Worm (Caenorhabditis elegans) whole organism, early embryonic: ENCODE measurements around the gene hrg-4.
A peak's percentile ranks its signal among the peaks of the same experiment; 100 is the strongest.

Experiments
- B0310.2 ChIP-seq: sonication (generic microtip); optimal IDR thresholded peaks from 2 replicates; lab custom pipeline; 2016; ENCODE audit warnings: mild to moderate bottlenecking, missing genetic modification characterization, missing compliant biosample characterization
- F13C5.2 ChIP-seq: sonication (generic microtip); optimal IDR thresholded peaks from 2 replicates; lab custom pipeline; 2017; ENCODE audit warnings: mild to moderate bottlenecking, missing genetic modification characterization, inconsistent platforms, missing compliant biosample characterization
- aly-1 ChIP-seq: sonication (generic microtip); optimal IDR thresholded peaks from 2 replicates; lab custom pipeline; 2016; ENCODE audit warnings: missing genetic modification characterization, missing compliant biosample characterization
- ama-1 ChIP-seq: fragments of 150-350 bp; optimal IDR thresholded peaks from 2 replicates; lab custom pipeline; 2014
- ceh-13 ChIP-seq: fragments of 200-800 bp; sonication (Bioruptor generic); optimal IDR thresholded peaks from 2 replicates; lab custom pipeline; 2018; ENCODE audit warnings: mild to moderate bottlenecking, missing genetic modification characterization, missing compliant biosample characterization
- ceh-36 ChIP-seq: sonication (generic microtip); optimal IDR thresholded peaks from 2 replicates; lab custom pipeline; 2016; ENCODE audit warnings: missing genetic modification characterization, inconsistent platforms, missing compliant biosample characterization
- ets-7 ChIP-seq: sonication (generic microtip); optimal IDR thresholded peaks from 2 replicates; lab custom pipeline; 2016; ENCODE audit warnings: missing genotype, missing genetic modification characterization, missing compliant biosample characterization
- flt-1 ChIP-seq: fragments of 200-800 bp; sonication (Bioruptor generic); IDR thresholded peaks from 2 replicates; pipeline ENCODE4 v1.3.6; 2022; ENCODE audit warnings: missing genetic modification characterization, missing compliant biosample characterization
- hmbx-1 ChIP-seq: sonication (generic microtip); optimal IDR thresholded peaks from 2 replicates; lab custom pipeline; 2016; ENCODE audit warnings: mild to moderate bottlenecking, missing genetic modification characterization, missing compliant biosample characterization
- hmg-4 ChIP-seq: fragments of 200-800 bp; sonication (Bioruptor generic); optimal IDR thresholded peaks from 2 replicates; lab custom pipeline; 2018; ENCODE audit warnings: mild to moderate bottlenecking, missing genetic modification characterization, missing compliant biosample characterization
- hnd-1 ChIP-seq: sonication (generic microtip); optimal IDR thresholded peaks from 2 replicates; lab custom pipeline; 2016; ENCODE audit warnings: missing genetic modification characterization, missing compliant biosample characterization
- pes-1 ChIP-seq: fragments of 200-800 bp; sonication (Bioruptor generic); IDR thresholded peaks from 2 replicates; pipeline ENCODE4 v1.3.6; 2022; ENCODE audit warnings: missing genetic modification reagents, missing genetic modification characterization, missing compliant biosample characterization
- scrt-1 ChIP-seq: fragments of 200-800 bp; sonication (Bioruptor generic); IDR thresholded peaks from 2 replicates; pipeline ENCODE4 v1.3.6; 2022; ENCODE audit warnings: missing genetic modification characterization, missing compliant biosample characterization
- sea-1 ChIP-seq: fragments of 200-800 bp; sonication (Bioruptor generic); conservative IDR thresholded peaks from 2 replicates; pipeline ENCODE4 v1.3.6; 2022; ENCODE audit warnings: missing genetic modification characterization, missing compliant biosample characterization
- tbx-11 ChIP-seq: fragments of 200-800 bp; sonication (Bioruptor generic); IDR thresholded peaks from 2 replicates; pipeline ENCODE4 v1.3.6; 2022; ENCODE audit warnings: missing genetic modification characterization, missing compliant biosample characterization
- tbx-37 ChIP-seq: fragments of 200-800 bp; sonication (Bioruptor generic); conservative IDR thresholded peaks from 2 replicates; pipeline ENCODE4 v1.3.6; 2022; ENCODE audit warnings: missing genetic modification reagents, missing genetic modification characterization, missing compliant biosample characterization
- tra-4 ChIP-seq: sonication (generic microtip); optimal IDR thresholded peaks from 2 replicates; lab custom pipeline; 2017; ENCODE audit warnings: missing genetic modification characterization, missing compliant biosample characterization

hrg-4 gene

ce11 chrIV:11022303-11022702 is 8.5 kb downstream of the hrg-4 start, which contains the start of gene alh-3:
TSS of gene alh-3 (plus strand) at chrIV:11022603.
- TF ChIP-seq scrt-1 (GFP tag; lab: Robert Waterston, UW), result no peak

ce11 chrIV:11021512-11022268 is 9.1 kb downstream of the hrg-4 start, which contains the start of gene mogs-1:
TSS of gene mogs-1 (minus strand) at chrIV:11021928.
- no peak for TF ChIP-seq ceh-13 (GFP tag; lab: Kevin White, UChicago)
- TF ChIP-seq B0310.2, result no peak
- no peak for TF ChIP-seq hmbx-1
- no peak for TF ChIP-seq tbx-11 (GFP tag; lab: Robert Waterston, UW)
- no peak for TF ChIP-seq ceh-36 (tag; lab: Kevin White, UChicago)
- no peak for TF ChIP-seq flt-1 (GFP tag; lab: Robert Waterston, UW)
- TF ChIP-seq sea-1 (GFP tag; lab: Robert Waterston, UW), result no peak
- no peak for TF ChIP-seq ets-7 (tag; lab: Kevin White, UChicago)
- no peak for TF ChIP-seq pes-1 (GFP tag; lab: Robert Waterston, UW)
- no peak for TF ChIP-seq hmg-4
- TF ChIP-seq tra-4 (tag; lab: Kevin White, UChicago), result no peak
- no peak for TF ChIP-seq ama-1 (lab: Kevin White, UChicago)
- TF ChIP-seq scrt-1 (GFP tag; lab: Robert Waterston, UW), result no peak
- no peak for TF ChIP-seq F13C5.2 (tag; lab: Kevin White, UChicago)
- no peak for TF ChIP-seq aly-1

- peak; percentile 12 for TF ChIP-seq F13C5.2 (tag; lab: Kevin White, UChicago)
- TF ChIP-seq hmbx-1, result no peak
These were observed 10.7 kb downstream of the hrg-4 start, which contains the start of gene F13H10.8 for ce11 chrIV:11019962-11020550. TSS of gene F13H10.8 (plus strand) at chrIV:11020517.

- no peak for TF ChIP-seq ceh-36 (tag; lab: Kevin White, UChicago)
- TF ChIP-seq aly-1, result no peak
- TF ChIP-seq sea-1 (GFP tag; lab: Robert Waterston, UW), result no peak
These were observed 14.9 kb downstream of the hrg-4 start, which contains the start of gene F13H10.3 for ce11 chrIV:11015881-11016280. TSS of gene F13H10.3 (minus strand) at chrIV:11015953.

ce11 chrIV:11011920-11012319 is 18.9 kb downstream of the hrg-4 start, which contains the start of gene ndx-9:
TSS of gene ndx-9 (minus strand) at chrIV:11012020.
- TF ChIP-seq ceh-36 (tag; lab: Kevin White, UChicago), result no peak
- no peak for TF ChIP-seq flt-1 (GFP tag; lab: Robert Waterston, UW)
- TF ChIP-seq scrt-1 (GFP tag; lab: Robert Waterston, UW), result no peak
- no peak for TF ChIP-seq F13C5.2 (tag; lab: Kevin White, UChicago)
- TF ChIP-seq ets-7 (tag; lab: Kevin White, UChicago), result no peak
- no peak for TF ChIP-seq hnd-1 (tag; lab: Kevin White, UChicago)
- TF ChIP-seq B0310.2, result no peak
- no peak for TF ChIP-seq tbx-37 (GFP tag; lab: Robert Waterston, UW)
- TF ChIP-seq tra-4 (tag; lab: Kevin White, UChicago), result no peak
- TF ChIP-seq hmg-4, result no peak
- no peak for TF ChIP-seq tbx-11 (GFP tag; lab: Robert Waterston, UW)
- TF ChIP-seq ama-1 (lab: Kevin White, UChicago), result no peak
- TF ChIP-seq aly-1, result no peak
- TF ChIP-seq sea-1 (GFP tag; lab: Robert Waterston, UW), result no peak
- TF ChIP-seq hmbx-1, result no peak
- TF ChIP-seq pes-1 (GFP tag; lab: Robert Waterston, UW), result no peak
- no peak for TF ChIP-seq ceh-13 (GFP tag; lab: Kevin White, UChicago)

DNA sequence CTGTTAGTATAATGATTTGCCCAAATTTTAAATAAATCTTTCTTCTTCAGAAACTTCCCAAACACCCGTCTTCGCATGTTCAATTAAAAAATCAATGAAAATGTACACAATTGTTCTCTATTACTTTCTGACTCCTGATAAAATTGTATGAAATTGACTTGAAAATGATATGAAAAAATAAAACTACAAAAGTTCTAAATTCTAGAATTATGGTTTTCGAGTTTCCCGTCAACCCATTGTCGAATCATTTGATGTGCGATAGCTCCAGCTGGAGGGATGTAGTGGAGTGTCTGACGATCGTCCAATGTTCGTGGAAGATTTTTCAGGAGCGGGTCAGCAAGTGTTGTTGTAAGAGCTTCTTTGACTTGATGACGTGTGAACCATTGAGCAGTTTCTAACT is 20.9 kb downstream of the hrg-4 start:
- TF ChIP-seq hmg-4, result no peak
- no peak for TF ChIP-seq aly-1
- no peak for TF ChIP-seq scrt-1 (GFP tag; lab: Robert Waterston, UW)
- TF ChIP-seq ceh-36 (tag; lab: Kevin White, UChicago), result no peak
- TF ChIP-seq B0310.2, result no peak
- TF ChIP-seq tra-4 (tag; lab: Kevin White, UChicago), result no peak
- no peak for TF ChIP-seq F13C5.2 (tag; lab: Kevin White, UChicago)
- no peak for TF ChIP-seq ceh-13 (GFP tag; lab: Kevin White, UChicago)
- no peak for TF ChIP-seq sea-1 (GFP tag; lab: Robert Waterston, UW)
- TF ChIP-seq ama-1 (lab: Kevin White, UChicago), result no peak
- TF ChIP-seq flt-1 (GFP tag; lab: Robert Waterston, UW), result no peak
- no peak for TF ChIP-seq hmbx-1
- TF ChIP-seq tbx-11 (GFP tag; lab: Robert Waterston, UW), result no peak
- TF ChIP-seq ets-7 (tag; lab: Kevin White, UChicago), result no peak
- TF ChIP-seq tbx-37 (GFP tag; lab: Robert Waterston, UW), result no peak
- TF ChIP-seq hnd-1 (tag; lab: Kevin White, UChicago), result no peak
- no peak for TF ChIP-seq pes-1 (GFP tag; lab: Robert Waterston, UW)

DNA sequence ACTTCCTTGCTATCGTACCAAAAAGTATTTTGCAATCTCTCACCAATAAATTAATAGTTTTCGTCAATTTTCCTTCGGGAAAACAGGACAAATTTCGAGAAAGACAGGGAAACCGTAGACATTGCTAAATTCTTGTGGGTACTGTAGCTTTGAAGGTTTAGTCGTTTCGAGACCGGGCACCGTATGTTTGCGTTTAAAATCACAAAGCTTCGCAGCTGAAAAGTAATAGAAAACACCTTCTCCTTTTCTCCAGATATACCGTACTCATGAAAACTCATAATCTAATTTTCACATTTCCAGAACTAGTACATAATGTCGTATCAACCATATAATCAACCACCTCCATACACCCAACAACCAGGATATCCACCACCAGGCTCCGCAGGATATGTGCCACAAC is 21.8 kb downstream of the hrg-4 start, which contains the start of gene F13H10.6:
TSS of gene F13H10.6 (plus strand) at position 301 of the 400 bp plus-strand sequence.
- no peak for TF ChIP-seq ets-7 (tag; lab: Kevin White, UChicago)

- no peak for TF ChIP-seq ama-1 (lab: Kevin White, UChicago)
- no peak for TF ChIP-seq tra-4 (tag; lab: Kevin White, UChicago)
- TF ChIP-seq hnd-1 (tag; lab: Kevin White, UChicago), result no peak
- no peak for TF ChIP-seq B0310.2
- no peak for TF ChIP-seq scrt-1 (GFP tag; lab: Robert Waterston, UW)
- no peak for TF ChIP-seq pes-1 (GFP tag; lab: Robert Waterston, UW)
- TF ChIP-seq tbx-37 (GFP tag; lab: Robert Waterston, UW), result no peak
- no peak for TF ChIP-seq aly-1
- no peak for TF ChIP-seq flt-1 (GFP tag; lab: Robert Waterston, UW)
- no peak for TF ChIP-seq ceh-13 (GFP tag; lab: Kevin White, UChicago)
- no peak for TF ChIP-seq ceh-36 (tag; lab: Kevin White, UChicago)
- no peak for TF ChIP-seq F13C5.2 (tag; lab: Kevin White, UChicago)
- TF ChIP-seq sea-1 (GFP tag; lab: Robert Waterston, UW), result no peak
These were observed 22.5 kb downstream of the hrg-4 start for ce11 chrIV:11008255-11008654.
